Worm (Caenorhabditis elegans): Measurements from ENCODE around the gene age-1.

DNA sequence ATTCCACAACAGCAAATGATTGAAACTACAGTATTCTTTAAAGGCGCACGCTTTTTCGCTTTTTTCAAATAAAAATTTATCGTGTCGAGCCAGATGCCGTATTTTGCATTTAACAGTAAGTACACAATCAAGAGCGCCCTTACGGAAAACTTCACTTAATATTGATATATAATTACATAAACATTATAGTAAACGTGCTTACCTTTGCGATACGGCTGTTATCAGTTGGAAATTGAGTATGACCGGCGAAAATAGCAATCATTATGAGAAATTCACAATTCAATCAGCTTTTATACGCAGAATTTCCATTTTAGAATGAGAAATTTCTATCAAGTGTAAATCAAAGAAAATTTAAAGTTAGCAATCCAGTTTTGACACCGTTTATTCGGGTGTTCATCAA lies 26.7 kb downstream of the age-1 start, which contains the start of gene B0334.20:
- no peak for TF ChIP-seq flt-1 (GFP tag; IDR thresholded peaks at IDR 0.05)
- TF ChIP-seq med-1 (GFP tag; optimal IDR thresholded peaks at IDR 0.05; ENCODE audit: insufficient read depth): no peak
- no peak for TF ChIP-seq klf-2 (GFP tag; conservative IDR thresholded peaks at IDR 0.05)
- no peak for TF ChIP-seq tab-1 (GFP tag; IDR thresholded peaks at IDR 0.05)
- TF ChIP-seq ztf-23 (GFP tag; IDR thresholded peaks at IDR 0.05): no peak
- no peak for TF ChIP-seq cog-1 (tag; optimal IDR thresholded peaks at IDR 0.05)

All from whole organism, midembryonic.